Worm (Caenorhabditis elegans) whole organism, young adult: Measurements from ENCODE around the gene efhc-1.

Experiments
- B0261.1 ChIP-seq: sonication (generic microtip); optimal IDR thresholded peaks from 2 replicates; lab custom pipeline; 2016; ENCODE audit warnings: mild to moderate bottlenecking, missing genetic modification characterization, moderate library complexity, missing compliant biosample characterization
- C17E4.6 ChIP-seq: fragments of 200-800 bp; sonication (Bioruptor generic); IDR thresholded peaks from 2 replicates; pipeline ENCODE4 v1.3.6; 2022; ENCODE audit warnings: missing genetic modification reagents, missing genetic modification characterization, missing compliant biosample characterization
- F22D6.2 ChIP-seq: sonication (generic microtip); optimal IDR thresholded peaks from 2 replicates; lab custom pipeline; 2016; ENCODE audit warnings: mild to moderate bottlenecking, missing genetic modification characterization, missing compliant biosample characterization
- F23B12.7 ChIP-seq: sonication (generic microtip); optimal IDR thresholded peaks from 2 replicates; lab custom pipeline; 2017; ENCODE audit warnings: missing genetic modification characterization, mild to moderate bottlenecking, missing compliant biosample characterization, antibody characterized with exemption, moderate library complexity; ENCODE audit not compliant: insufficient read depth
- F37B4.10 ChIP-seq: fragments of 200-800 bp; sonication (Bioruptor generic); IDR thresholded peaks from 2 replicates; pipeline ENCODE4 v1.3.6; 2022; ENCODE audit warnings: missing genetic modification characterization, missing compliant biosample characterization
- K11D2.4 ChIP-seq: fragments of 200-800 bp; sonication (Bioruptor generic); IDR thresholded peaks from 2 replicates; pipeline ENCODE4 v1.3.6; 2022; ENCODE audit warnings: missing genetic modification reagents, missing genetic modification characterization, missing compliant biosample characterization
- Y67H2A.10 ChIP-seq: fragments of 200-800 bp; sonication (Bioruptor generic); conservative IDR thresholded peaks from 2 replicates; pipeline ENCODE4 v1.3.6; 2022; ENCODE audit warnings: missing genetic modification reagents, missing genetic modification characterization, missing compliant biosample characterization
- Y95B8A.8 ChIP-seq: fragments of 200-800 bp; sonication (Bioruptor generic); IDR thresholded peaks from 2 replicates; pipeline ENCODE4 v1.3.6; 2022; ENCODE audit warnings: missing genetic modification reagents, missing genetic modification characterization, missing compliant biosample characterization
- ZK185.1 ChIP-seq: sonication (generic microtip); optimal IDR thresholded peaks from 2 replicates; lab custom pipeline; 2016; ENCODE audit warnings: mild to moderate bottlenecking, missing genetic modification characterization, missing compliant biosample characterization; ENCODE audit not compliant: poor library complexity, severe bottlenecking
- aptf-2 ChIP-seq: fragments of 200-800 bp; sonication (Bioruptor generic); conservative IDR thresholded peaks from 2 replicates; pipeline ENCODE4 v1.3.6; 2022; ENCODE audit warnings: missing genetic modification reagents, missing genetic modification characterization, missing compliant biosample characterization
- bed-2 ChIP-seq: fragments of 200-800 bp; sonication (Bioruptor generic); IDR thresholded peaks from 2 replicates; pipeline ENCODE4 v1.3.6; 2022; ENCODE audit warnings: missing genetic modification reagents, missing genetic modification characterization, missing compliant biosample characterization
- cebp-1 ChIP-seq, 2 experiments: fragments of 200-800 bp in 1 of 2; sonication (Bioruptor generic) in 1 of 2; sonication (generic microtip) in 1 of 2; IDR thresholded peaks in 1 of 2; optimal IDR thresholded peaks in 1 of 2; 2 replicates each; pipeline versions ENCODE4 v1.3.6 to Lab custom; 2017 to 2022; ENCODE audit warnings: missing compliant biosample characterization in 2 of 2, missing genetic modification characterization in 2 of 2, mild to moderate bottlenecking in 1 of 2, missing genetic modification reagents in 1 of 2, moderate library complexity in 1 of 2
- ceh-40 ChIP-seq: fragments of 200-800 bp; sonication (Bioruptor generic); IDR thresholded peaks from 2 replicates; pipeline ENCODE4 v1.3.6; 2022; ENCODE audit warnings: missing genetic modification characterization, missing compliant biosample characterization
- ceh-58 ChIP-seq: fragments of 200-800 bp; sonication (Bioruptor generic); IDR thresholded peaks from 2 replicates; pipeline ENCODE4 v1.3.6; 2022; ENCODE audit warnings: missing genetic modification characterization, missing compliant biosample characterization
- ceh-79 ChIP-seq: sonication (generic microtip); optimal IDR thresholded peaks from 2 replicates; lab custom pipeline; 2017; ENCODE audit warnings: mild to moderate bottlenecking, missing genetic modification characterization, missing compliant biosample characterization
- dox-1 ChIP-seq: fragments of 200-800 bp; sonication (Bioruptor generic); IDR thresholded peaks from 2 replicates; pipeline ENCODE4 v1.3.6; 2022; ENCODE audit warnings: missing genetic modification reagents, missing genetic modification characterization, missing compliant biosample characterization
- dpff-1 ChIP-seq: sonication (generic microtip); optimal IDR thresholded peaks from 2 replicates; lab custom pipeline; 2017; ENCODE audit warnings: mild to moderate bottlenecking, missing genetic modification characterization, missing compliant biosample characterization
- egl-44 ChIP-seq: fragments of 200-800 bp; sonication (Bioruptor generic); IDR thresholded peaks from 2 replicates; pipeline ENCODE4 v1.3.6; 2022; ENCODE audit warnings: missing genetic modification reagents, missing genetic modification characterization, missing compliant biosample characterization
- ets-4 ChIP-seq: fragments of 200-800 bp; sonication (Bioruptor generic); optimal IDR thresholded peaks from 2 replicates; lab custom pipeline; 2018; ENCODE audit warnings: mild to moderate bottlenecking, missing genetic modification characterization, missing compliant biosample characterization
- hlh-26 ChIP-seq: fragments of 200-800 bp; sonication (Bioruptor generic); conservative IDR thresholded peaks from 2 replicates; pipeline ENCODE4 v1.3.6; 2022; ENCODE audit warnings: missing genetic modification reagents, missing genetic modification characterization, missing compliant biosample characterization
- hrde-1 ChIP-seq: sonication (generic microtip); optimal IDR thresholded peaks from 2 replicates; lab custom pipeline; 2016; ENCODE audit warnings: missing genetic modification characterization, mild to moderate bottlenecking, missing compliant biosample characterization, moderate library complexity, missing genotype, missing genetic modification reagents, borderline replicate concordance
- lag-1 ChIP-seq: fragments of 200-800 bp; sonication (Bioruptor generic); IDR thresholded peaks from 2 replicates; pipeline ENCODE4 v1.3.6; 2022; ENCODE audit warnings: missing genetic modification reagents, missing genetic modification characterization, missing compliant biosample characterization
- let-526 ChIP-seq: fragments of 200-800 bp; sonication (Bioruptor generic); IDR thresholded peaks from 2 replicates; pipeline ENCODE4 v1.3.6; 2022; ENCODE audit warnings: missing genetic modification reagents, missing genetic modification characterization, missing compliant biosample characterization
- lin-35 ChIP-seq, 3 experiments: fragments of 150-350 bp in 2 of 3; sonication (generic microtip) in 1 of 3; optimal IDR thresholded peaks; 2 replicates each; lab custom pipeline; 2014 to 2018; ENCODE audit warnings: missing biosample characterization in 3 of 3, missing genetic modification characterization in 3 of 3, missing genetic modification reagents in 3 of 3
- lsl-1 ChIP-seq: fragments of 200-800 bp; sonication (Bioruptor generic); optimal IDR thresholded peaks from 2 replicates; lab custom pipeline; 2018; ENCODE audit warnings: mild to moderate bottlenecking, missing genetic modification characterization, moderate library complexity, missing compliant biosample characterization
- madf-3 ChIP-seq: fragments of 200-800 bp; sonication (Bioruptor generic); IDR thresholded peaks from 2 replicates; pipeline ENCODE4 v1.3.6; 2022; ENCODE audit warnings: missing genetic modification reagents, missing genetic modification characterization, missing compliant biosample characterization
- madf-6 ChIP-seq: fragments of 200-800 bp; sonication (Bioruptor generic); IDR thresholded peaks from 2 replicates; pipeline ENCODE4 v1.3.6; 2022; ENCODE audit warnings: missing genetic modification reagents, missing genetic modification characterization, missing compliant biosample characterization
- mcd-1 ChIP-seq: fragments of 200-800 bp; sonication (Bioruptor generic); IDR thresholded peaks from 2 replicates; pipeline ENCODE4 v1.3.6; 2022; ENCODE audit warnings: missing genetic modification reagents, missing genetic modification characterization, missing compliant biosample characterization
- mxl-1 ChIP-seq: sonication (generic microtip); optimal IDR thresholded peaks from 2 replicates; lab custom pipeline; 2016; ENCODE audit warnings: missing genetic modification characterization, missing compliant biosample characterization
- nhr-27 ChIP-seq: fragments of 200-800 bp; sonication (Bioruptor generic); optimal IDR thresholded peaks from 2 replicates; lab custom pipeline; 2018; ENCODE audit warnings: mild to moderate bottlenecking, missing genetic modification characterization, moderate library complexity, missing compliant biosample characterization
- nhr-80 ChIP-seq: sonication (generic microtip); optimal IDR thresholded peaks from 2 replicates; lab custom pipeline; 2016; ENCODE audit warnings: missing genetic modification characterization, missing compliant biosample characterization
- pha-4 ChIP-seq: fragments of 150-350 bp; sonication (generic microtip); optimal IDR thresholded peaks from 2 replicates; lab custom pipeline; 2014; ENCODE audit warnings: missing biosample characterization, missing genetic modification reagents, missing genetic modification characterization
- rec-8 ChIP-seq, 2 experiments: sonication (generic microtip); optimal IDR thresholded peaks; 2 replicates each; lab custom pipeline; 2016; ENCODE audit warnings: mild to moderate bottlenecking in 2 of 2, missing genetic modification characterization in 2 of 2, missing genetic modification reagents in 2 of 2, missing genotype in 2 of 2, missing biosample characterization in 1 of 2, missing compliant biosample characterization in 1 of 2, moderate library complexity in 1 of 2
- snpc-1.1 ChIP-seq: sonication (generic microtip); optimal IDR thresholded peaks from 2 replicates; lab custom pipeline; 2017; ENCODE audit warnings: missing genetic modification characterization, mild to moderate bottlenecking, missing compliant biosample characterization, antibody characterized with exemption, moderate library complexity, missing genotype, missing genetic modification reagents; ENCODE audit not compliant: insufficient read depth
- snpc-3.4 ChIP-seq: sonication (generic microtip); optimal IDR thresholded peaks from 2 replicates; lab custom pipeline; 2017; ENCODE audit warnings: missing genetic modification characterization, mild to moderate bottlenecking, missing compliant biosample characterization, antibody characterized with exemption, moderate library complexity, missing genotype, missing genetic modification reagents
- somi-1 ChIP-seq: fragments of 200-800 bp; sonication (Bioruptor generic); optimal IDR thresholded peaks from 2 replicates; lab custom pipeline; 2018; ENCODE audit warnings: mild to moderate bottlenecking, missing genetic modification characterization, missing compliant biosample characterization
- tbp1 ChIP-seq: fragments of 200-800 bp; sonication (Bioruptor generic); optimal IDR thresholded peaks from 2 replicates; lab custom pipeline; 2018; ENCODE audit warnings: mild to moderate bottlenecking, missing genetic modification characterization, missing compliant biosample characterization
- unc-62 ChIP-seq: fragments of 150-350 bp; optimal IDR thresholded peaks from 2 replicates; lab custom pipeline; 2014; ENCODE audit warnings: missing biosample characterization, missing genetic modification reagents, missing genetic modification characterization
- xnd-1 ChIP-seq: sonication (generic microtip); optimal IDR thresholded peaks from 2 replicates; lab custom pipeline; 2016; ENCODE audit warnings: missing genotype, missing genetic modification reagents, missing genetic modification characterization, missing compliant biosample characterization
- zfh-2 ChIP-seq: fragments of 200-800 bp; sonication (Bioruptor generic); conservative IDR thresholded peaks from 2 replicates; pipeline ENCODE4 v1.3.6; 2022; ENCODE audit warnings: missing genetic modification reagents, missing genetic modification characterization, missing compliant biosample characterization

The efhc-1 gene

DNA sequence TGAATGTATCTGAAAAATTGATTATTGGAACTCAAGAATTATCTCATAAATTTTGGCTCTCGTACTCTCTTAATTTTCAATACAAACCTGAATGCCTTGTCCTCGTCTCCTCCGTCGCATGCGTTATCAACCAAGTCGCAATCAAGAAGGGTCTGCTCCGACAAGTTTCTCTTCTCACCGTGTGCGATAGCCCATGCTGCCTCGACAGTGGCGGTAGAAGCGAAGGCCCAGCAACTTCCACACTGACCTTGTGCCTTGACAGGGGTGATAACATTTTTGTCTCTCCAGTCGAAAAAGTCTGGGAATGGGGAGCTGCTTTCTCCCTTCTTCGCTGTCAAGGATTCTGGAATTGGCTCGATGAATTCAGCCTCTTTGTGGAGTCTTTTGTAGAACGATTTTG, 18.1 kb upstream of the efhc-1 start:
- TF ChIP-seq hlh-26 (GFP tag; lab: Robert Waterston, UW) (no peak), ets-4 (GFP tag; lab: Kevin White, UChicago) (peak; percentile 72), ZK185.1 (tag; lab: Kevin White, UChicago) (no peak), dox-1 (GFP tag; lab: Robert Waterston, UW) (peak; percentile 65; the same call in 1 of the 2 replicates), let-526 (GFP tag; lab: Robert Waterston, UW) (no peak), tbp1 (GFP tag; lab: Kevin White, UChicago) (peak; percentile 6), zfh-2 (GFP tag; lab: Robert Waterston, UW) (peak; percentile 67; the same call in 1 of the 2 replicates), nhr-80 (tag; lab: Kevin White, UChicago) (peak; percentile 80), mcd-1 (peak; percentile 23; the same call in 1 of the 2 replicates)
- TF ChIP-seq, all 124 proteins: peak for 6

DNA sequence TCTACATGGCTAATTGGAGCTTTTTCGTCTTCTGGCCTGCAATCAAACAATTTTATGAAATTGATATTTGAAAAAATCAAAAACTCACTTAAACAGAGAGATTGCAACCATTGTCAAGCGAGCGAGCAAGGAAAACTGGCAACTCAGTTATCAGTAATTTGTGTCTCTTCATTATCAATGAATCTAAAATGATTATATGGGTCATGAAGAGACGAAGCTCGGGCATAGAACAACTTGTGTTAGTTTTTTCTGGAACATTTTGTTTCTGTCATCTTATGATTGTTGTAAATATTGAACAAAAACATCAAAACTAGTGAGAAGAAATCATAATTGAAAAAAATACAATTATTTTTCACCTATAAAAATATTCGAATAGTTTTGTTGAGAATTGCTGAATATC, 17.2 kb upstream of the efhc-1 start, which contains the start of gene R07E3.1:
Gene R07E3.1, minus strand, starts transcription at position 176 of the 400 bp plus-strand sequence.
- peak; percentile 57 for TF ChIP-seq nhr-80 (tag; lab: Kevin White, UChicago)
- TF ChIP-seq madf-6 (GFP tag; lab: Robert Waterston, UW): no peak
- no peak for TF ChIP-seq F22D6.2 (tag; lab: Kevin White, UChicago)
- TF ChIP-seq cebp-1 (GFP tag; IDR thresholded peaks at IDR 0.05; lab: Robert Waterston, UW): 0 out of 2 replicates have a peak, but pooled peaks have one; percentile 15
- TF ChIP-seq cebp-1 (tag; optimal IDR thresholded peaks at IDR 0.05; lab: Kevin White, UChicago): no peak
- no peak for TF ChIP-seq ceh-79 (tag; lab: Kevin White, UChicago)

DNA sequence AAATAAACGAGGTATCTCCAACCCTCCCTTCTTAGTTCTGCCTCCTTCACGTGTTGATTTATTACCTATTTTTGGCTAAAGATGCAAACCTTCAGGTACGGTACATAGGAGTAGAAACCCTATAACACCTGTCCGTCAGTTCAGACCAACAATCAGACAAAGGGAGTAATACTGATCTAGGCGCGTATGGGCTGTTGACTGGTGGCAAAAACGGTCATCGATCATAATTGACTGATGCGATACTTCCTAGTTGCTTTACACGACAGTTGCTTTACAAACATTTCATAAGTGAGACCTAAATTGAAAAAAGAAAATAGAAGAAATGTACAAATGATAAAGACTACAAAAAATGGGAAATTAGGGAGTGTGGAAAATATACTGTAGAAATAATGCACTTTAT, 8.0 kb upstream of the efhc-1 start:
- TF ChIP-seq lin-35 (GFP tag; optimal IDR thresholded peaks at IDR 0.05; lab: Kevin White, UChicago) (no peak), ceh-40 (GFP tag; lab: Robert Waterston, UW) (no peak), nhr-27 (tag; lab: Kevin White, UChicago) (no peak), hrde-1 (tag; lab: Kevin White, UChicago) (no peak), xnd-1 (tag; lab: Kevin White, UChicago) (no peak), F22D6.2 (tag; lab: Kevin White, UChicago) (no peak), egl-44 (GFP tag; lab: Robert Waterston, UW) (no peak), F37B4.10 (GFP tag; lab: Robert Waterston, UW) (no peak), K11D2.4 (no peak)

DNA sequence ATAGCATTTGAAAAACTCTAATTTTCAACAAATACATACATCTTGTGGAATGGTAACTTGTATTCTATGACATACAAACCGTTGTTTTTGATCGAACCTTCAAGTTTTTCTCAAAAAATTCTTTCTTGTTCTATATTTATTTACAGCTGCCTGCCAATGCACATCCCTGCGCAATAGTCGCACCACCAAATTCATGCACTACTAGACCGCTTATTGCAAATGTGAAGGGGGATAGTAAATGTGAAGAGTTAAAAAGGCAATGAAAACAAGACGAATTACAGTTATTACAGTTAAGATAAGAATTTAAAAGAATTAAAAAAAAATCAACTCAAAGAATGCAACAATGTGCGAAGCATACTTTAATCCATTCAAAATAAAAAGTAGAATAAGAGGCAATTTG, 4.3 kb upstream of the efhc-1 start:
- TF ChIP-seq dpff-1 (tag; lab: Kevin White, UChicago): no peak
- no peak for TF ChIP-seq F23B12.7 (tag; lab: Kevin White, UChicago)
- no peak for TF ChIP-seq Y95B8A.8 (GFP tag; lab: Robert Waterston, UW)
- no peak for TF ChIP-seq mxl-1 (tag; lab: Kevin White, UChicago)

DNA sequence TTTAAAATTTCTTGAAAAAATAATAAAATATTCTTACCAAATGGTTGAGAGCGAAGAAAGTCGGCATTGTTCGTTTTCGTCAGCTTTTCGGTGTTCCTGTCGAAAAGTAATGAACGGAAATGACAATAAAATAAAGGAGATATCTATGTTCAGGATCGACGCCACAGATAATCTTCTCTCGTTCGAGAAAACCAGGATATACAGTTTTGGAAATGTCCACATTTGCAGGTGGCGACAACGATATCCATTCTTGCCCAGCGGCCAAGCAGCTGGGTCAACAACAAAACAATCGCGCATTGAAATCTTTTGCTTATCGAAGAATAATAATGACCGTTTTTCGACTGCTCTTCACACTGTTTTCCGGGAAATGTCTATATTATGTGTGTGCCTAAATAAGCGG, 2.5 kb upstream of the efhc-1 start, which contains the start of gene R07E3.7:
Gene R07E3.7, minus strand, starts transcription at position 101 of the 400 bp plus-strand sequence.
- TF ChIP-seq ceh-58 (GFP tag; lab: Robert Waterston, UW): no peak
- no peak for TF ChIP-seq nhr-27 (tag; lab: Kevin White, UChicago)
- TF ChIP-seq lag-1 (GFP tag; lab: Robert Waterston, UW): no peak
- no peak for TF ChIP-seq rec-8 (tag; optimal IDR thresholded peaks at IDR 0.05; lab: Kevin White, UChicago)
- TF ChIP-seq Y67H2A.10 (GFP tag; lab: Robert Waterston, UW): no peak
- no peak for TF ChIP-seq madf-3
- no peak for TF ChIP-seq snpc-3.4 (tag; lab: Kevin White, UChicago)
- TF ChIP-seq lsl-1 (GFP tag; lab: Kevin White, UChicago): no peak
- no peak for TF ChIP-seq snpc-1.1 (tag; lab: Kevin White, UChicago)
- no peak for TF ChIP-seq unc-62 (GFP tag; lab: Kevin White, UChicago)
- TF ChIP-seq C17E4.6 (GFP tag; lab: Robert Waterston, UW): no peak
- TF ChIP-seq B0261.1 (tag; lab: Kevin White, UChicago): no peak
- TF ChIP-seq pha-4 (tag; lab: Kevin White, UChicago): no peak
- TF ChIP-seq aptf-2: no peak
- no peak for TF ChIP-seq egl-44 (GFP tag; lab: Robert Waterston, UW)
- TF ChIP-seq somi-1: no peak
- TF ChIP-seq bed-2 (GFP tag; lab: Robert Waterston, UW): no peak
